Worm (Caenorhabditis elegans): Measurements from ENCODE around the gene daf-7.

DNA sequence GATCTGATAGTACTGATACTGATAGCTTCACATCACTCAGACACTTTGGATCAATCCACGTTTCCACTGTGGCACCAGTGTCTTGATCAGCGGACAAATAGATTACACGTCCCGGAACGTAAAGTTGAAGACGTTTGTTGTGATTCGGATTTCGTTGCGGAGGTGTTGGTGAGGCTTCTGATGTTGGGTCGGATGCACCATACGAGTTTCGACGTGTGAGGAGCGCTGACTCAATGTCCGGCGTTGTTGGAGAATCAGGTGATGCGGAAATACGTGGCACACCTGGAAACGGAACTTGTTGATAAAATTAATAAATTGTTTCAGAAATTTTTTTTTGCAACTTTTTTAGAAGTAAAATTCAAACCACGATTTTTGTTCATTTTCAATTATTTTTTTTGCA lies 32.9 kb upstream of the daf-7 start, which contains the start of gene alh-11:
- TF ChIP-seq lin-15B (tag; optimal IDR thresholded peaks at IDR 0.05) (no peak), aly-2 (tag; optimal IDR thresholded peaks at IDR 0.05) (no peak), hlh-17 (GFP tag; optimal IDR thresholded peaks at IDR 0.05; ENCODE audit: borderline replicate concordance) (no peak), nhr-85 (tag) (no peak), swsn-7 (tag; optimal IDR thresholded peaks at IDR 0.05) (no peak), fkh-10 (GFP tag; optimal IDR thresholded peaks at IDR 0.05) (no peak), zag-1 (tag; optimal IDR thresholded peaks at IDR 0.05) (no peak), C16A3.4 (tag; optimal IDR thresholded peaks at IDR 0.05) (no peak), hlh-4 (tag; optimal IDR thresholded peaks at IDR 0.05) (no peak), lin-39 (tag; optimal IDR thresholded peaks at IDR 0.05) (no peak), blmp-1 (tag; optimal IDR thresholded peaks at IDR 0.05) (no peak)

Measured in whole organism, L1 larva.